Worm (Caenorhabditis elegans) whole organism, L1 larva: ENCODE measurements around the gene C02H6.1.

ENCODE experiments used
- elt-2 ChIP-seq: sonication (generic microtip); optimal IDR thresholded peaks from 2 replicates; lab custom pipeline; 2016; ENCODE audit warnings: missing genetic modification characterization, mild to moderate bottlenecking, inconsistent platforms, missing compliant biosample characterization, missing genetic modification reagents
- lin-15B ChIP-seq: fragments of 150-350 bp; sonication (generic microtip); optimal IDR thresholded peaks from 3 replicates; lab custom pipeline; 2014; ENCODE audit warnings: missing biosample characterization, missing genetic modification characterization
- lin-35 ChIP-seq, 2 experiments: fragments of 150-350 bp; optimal IDR thresholded peaks; 2 replicates each; lab custom pipeline; 2014; ENCODE audit warnings: missing biosample characterization in 2 of 2, missing genetic modification characterization in 2 of 2, missing genetic modification reagents in 2 of 2
- lin-39 ChIP-seq: fragments of 150-350 bp; optimal IDR thresholded peaks from 2 replicates; lab custom pipeline; 2014; ENCODE audit warnings: missing biosample characterization, missing genetic modification reagents, missing genetic modification characterization
- nhr-11 ChIP-seq: fragments of 150-350 bp; optimal IDR thresholded peaks from 2 replicates; lab custom pipeline; 2014; ENCODE audit warnings: missing biosample characterization, missing genetic modification characterization
- nhr-237 ChIP-seq: fragments of 150-350 bp; optimal IDR thresholded peaks from 2 replicates; lab custom pipeline; 2014; ENCODE audit warnings: missing biosample characterization, missing genetic modification characterization
- pqm-1 ChIP-seq: sonication (generic microtip); optimal IDR thresholded peaks from 3 replicates; lab custom pipeline; 2017; ENCODE audit warnings: missing biosample characterization, missing genetic modification characterization
- unc-130 ChIP-seq: fragments of 150-350 bp; optimal IDR thresholded peaks from 2 replicates; lab custom pipeline; 2017; ENCODE audit warnings: missing biosample characterization, missing genetic modification characterization, inconsistent platforms
- unc-62 ChIP-seq: fragments of 150-350 bp; optimal IDR thresholded peaks from 2 replicates; lab custom pipeline; 2014; ENCODE audit warnings: missing biosample characterization, missing genetic modification reagents, missing genetic modification characterization
- ztf-4 ChIP-seq: fragments of 150-350 bp; optimal IDR thresholded peaks from 2 replicates; lab custom pipeline; 2014; ENCODE audit warnings: missing biosample characterization, missing genetic modification characterization

DNA sequence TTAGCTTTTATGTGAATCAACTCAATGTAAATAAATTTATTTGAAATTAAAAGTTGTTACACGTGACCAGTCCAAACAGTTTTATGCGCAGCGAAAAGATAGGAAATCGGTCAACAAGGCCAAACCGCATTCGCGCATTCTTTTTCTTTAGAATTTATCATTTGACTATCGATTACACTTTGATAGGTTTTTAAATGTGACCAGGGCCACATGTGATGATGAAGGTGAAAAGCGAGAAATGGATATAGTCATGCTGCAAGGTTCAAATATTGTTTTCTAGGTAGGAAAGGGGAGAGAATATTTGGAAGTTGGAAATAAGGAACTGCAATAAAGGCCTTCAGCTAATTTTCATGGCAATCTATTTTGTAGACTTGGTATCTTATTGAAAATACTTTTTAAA, 47.2 kb upstream of the C02H6.1 start:
- TF ChIP-seq elt-2 (no peak), nhr-11 (tag; lab: Kevin White, UChicago) (no peak), lin-39 (tag; lab: Kevin White, UChicago) (no peak), ztf-4 (peak; percentile 67), unc-130 (tag; lab: Kevin White, UChicago) (peak; percentile 72), nhr-237 (tag; lab: Kevin White, UChicago) (no peak), lin-35 (GFP tag; optimal IDR thresholded peaks at IDR 0.05; lab: Kevin White, UChicago) (peak in 1 of 2 experiments; percentile 84), lin-15B (tag; lab: Kevin White, UChicago) (no peak), pqm-1 (no peak), unc-62 (GFP tag; lab: Kevin White, UChicago) (no peak)
